Fruit fly (Drosophila melanogaster) whole organism, wandering third instar larva: ENCODE results near the gene Dlc90F.

Source experiments
- Abd-B ChIP-seq: fragments of >200 bp; optimal IDR thresholded peaks from 2 replicates; lab custom pipeline; 2017; ENCODE audit warnings: missing biosample characterization, missing genetic modification characterization
- CG32264 ChIP-seq: fragments of 200-800 bp; sonication (Bioruptor generic); optimal IDR thresholded peaks from 2 replicates; lab custom pipeline; 2016; ENCODE audit warnings: missing biosample characterization, missing genetic modification characterization
- CG9705 ChIP-seq: fragments of 200-800 bp; sonication (Bioruptor generic); optimal IDR thresholded peaks from 2 replicates; lab custom pipeline; 2018; ENCODE audit warnings: missing biosample characterization, mild to moderate bottlenecking, missing genetic modification characterization
- CrebA ChIP-seq: fragments of 200-800 bp; sonication (Bioruptor generic); optimal IDR thresholded peaks from 2 replicates; lab custom pipeline; 2016; ENCODE audit warnings: missing biosample characterization, mild to moderate bottlenecking, missing genetic modification characterization, borderline replicate concordance
- Dif ChIP-seq: fragments of 200-275, 200-300 bp; sonication (Bioruptor generic); optimal IDR thresholded peaks from 2 replicates; lab custom pipeline; 2018; ENCODE audit warnings: missing biosample characterization, missing genetic modification characterization; ENCODE audit not compliant: partially characterized antibody
- GATAd ChIP-seq: sonication (Bioruptor generic); optimal IDR thresholded peaks from 2 replicates; lab custom pipeline; 2016; ENCODE audit warnings: missing biosample characterization, missing genetic modification characterization
- HLH106 ChIP-seq: fragments of 200-800 bp; optimal IDR thresholded peaks from 3 replicates; lab custom pipeline; 2019; ENCODE audit warnings: missing biosample characterization, mild to moderate bottlenecking, missing genetic modification characterization, moderate library complexity
- Hnf4 ChIP-seq: fragments of 200-800 bp; sonication (Bioruptor generic); optimal IDR thresholded peaks from 2 replicates; lab custom pipeline; 2016; ENCODE audit warnings: missing biosample characterization, mild to moderate bottlenecking, missing genetic modification characterization
- Hr78 ChIP-seq: fragments of >200 bp; optimal IDR thresholded peaks from 2 replicates; lab custom pipeline; 2017; ENCODE audit warnings: missing biosample characterization, missing genetic modification characterization
- Hr83 ChIP-seq: fragments of 200-300 bp; sonication (Bioruptor generic); optimal IDR thresholded peaks from 2 replicates; lab custom pipeline; 2016; ENCODE audit warnings: missing biosample characterization, mild to moderate bottlenecking, missing genetic modification characterization, moderate library complexity; ENCODE audit not compliant: poor library complexity, severe bottlenecking
- Jra ChIP-seq: sonication (Bioruptor generic); optimal IDR thresholded peaks from 2 replicates; lab custom pipeline; 2016; ENCODE audit warnings: missing biosample characterization, missing genetic modification characterization
- Mio ChIP-seq: sonication (Bioruptor generic); optimal IDR thresholded peaks from 2 replicates; lab custom pipeline; 2016; ENCODE audit warnings: missing biosample characterization, missing genetic modification characterization
- Myc ChIP-seq: fragments of >200 bp; optimal IDR thresholded peaks from 2 replicates; lab custom pipeline; 2017
- N ChIP-seq: fragments of >200 bp; optimal IDR thresholded peaks from 2 replicates; lab custom pipeline; 2018; ENCODE audit warnings: missing biosample characterization, missing external identifiers, missing genetic modification characterization
- OdsH ChIP-seq: fragments of 200-800 bp; sonication (Bioruptor generic); optimal IDR thresholded peaks from 2 replicates; lab custom pipeline; 2016; ENCODE audit warnings: missing biosample characterization, mild to moderate bottlenecking, missing genetic modification characterization
- Rel ChIP-seq, 2 experiments: fragments of 200-800 bp; sonication (Bioruptor generic) in 1 of 2; optimal IDR thresholded peaks; 2 replicates in 1 of 2; 3 replicates in 1 of 2; lab custom pipeline; 2016 to 2019; ENCODE audit warnings: mild to moderate bottlenecking in 2 of 2, missing biosample characterization in 2 of 2, missing genetic modification characterization in 2 of 2, moderate library complexity in 1 of 2
- Sp1 ChIP-seq: fragments of 200-800 bp; sonication (Bioruptor generic); optimal IDR thresholded peaks from 3 replicates; lab custom pipeline; 2019; ENCODE audit warnings: missing biosample characterization, mild to moderate bottlenecking, missing genetic modification characterization, moderate library complexity
- Vsx2 ChIP-seq: fragments of 200-300, 225-300 bp; sonication (Bioruptor generic); optimal IDR thresholded peaks from 2 replicates; lab custom pipeline; 2018; ENCODE audit warnings: missing biosample characterization, missing genetic modification characterization; ENCODE audit not compliant: partially characterized antibody
- br ChIP-seq: fragments of 200-800 bp; sonication (Bioruptor generic); optimal IDR thresholded peaks from 2 replicates; lab custom pipeline; 2016; ENCODE audit warnings: missing biosample characterization, missing genetic modification characterization
- brk ChIP-seq: fragments of 200-800 bp; sonication (Bioruptor generic); optimal IDR thresholded peaks from 2 replicates; lab custom pipeline; 2016; ENCODE audit warnings: missing biosample characterization, mild to moderate bottlenecking, missing genetic modification characterization
- dl ChIP-seq, 2 experiments: fragments of 175-275, 200-275 bp in 1 of 2; fragments of 200-275 bp in 1 of 2; sonication (Bioruptor generic); optimal IDR thresholded peaks; lab custom pipeline; 2018; ENCODE audit warnings: mild to moderate bottlenecking in 2 of 2, missing biosample characterization in 2 of 2, missing genetic modification characterization in 2 of 2, moderate library complexity in 2 of 2; ENCODE audit not compliant: partially characterized antibody in 2 of 2, insufficient read depth in 1 of 2
- dmrt93B ChIP-seq: fragments of 200-800 bp; sonication (Bioruptor generic); optimal IDR thresholded peaks from 2 replicates; lab custom pipeline; 2018; ENCODE audit warnings: missing biosample characterization, mild to moderate bottlenecking, missing genetic modification characterization
- dsf ChIP-seq: sonication (Bioruptor generic); optimal IDR thresholded peaks from 2 replicates; lab custom pipeline; 2016; ENCODE audit warnings: missing biosample characterization, missing genetic modification characterization, borderline replicate concordance
- ey ChIP-seq: fragments of 200-800 bp; sonication (Bioruptor generic); optimal IDR thresholded peaks from 2 replicates; lab custom pipeline; 2016; ENCODE audit warnings: missing biosample characterization, missing genetic modification characterization
- foxo ChIP-seq, 2 experiments: fragments of 200-800 bp; sonication (Bioruptor generic); optimal IDR thresholded peaks; 2 replicates in 1 of 2; 3 replicates in 1 of 2; lab custom pipeline; 2016 to 2017; ENCODE audit warnings: missing biosample characterization in 2 of 2, missing genetic modification characterization in 2 of 2
- fru ChIP-seq: fragments of 200-800 bp; sonication (Bioruptor generic); optimal IDR thresholded peaks from 3 replicates; lab custom pipeline; 2016; ENCODE audit warnings: missing biosample characterization, mild to moderate bottlenecking, missing genetic modification characterization
- h ChIP-seq: fragments of 200-800 bp; sonication (Bioruptor generic); optimal IDR thresholded peaks from 3 replicates; lab custom pipeline; 2016; ENCODE audit warnings: missing biosample characterization, mild to moderate bottlenecking, missing genetic modification characterization
- jim ChIP-seq: fragments of 175-275, 200-325 bp; sonication (Bioruptor generic); optimal IDR thresholded peaks from 2 replicates; lab custom pipeline; 2016; ENCODE audit warnings: missing biosample characterization, mild to moderate bottlenecking, missing genetic modification characterization
- lola ChIP-seq: fragments of >200 bp; optimal IDR thresholded peaks from 2 replicates; lab custom pipeline; 2017; ENCODE audit warnings: missing biosample characterization, missing genetic modification characterization
- pan ChIP-seq: fragments of >200 bp; optimal IDR thresholded peaks from 2 replicates; lab custom pipeline; 2017
- psq ChIP-seq: fragments of 200-800 bp; sonication (Bioruptor generic); optimal IDR thresholded peaks from 3 replicates; lab custom pipeline; 2017; ENCODE audit warnings: missing biosample characterization, mild to moderate bottlenecking, missing genetic modification characterization, moderate library complexity
- rgr ChIP-seq: fragments of 200-800 bp; sonication (Bioruptor generic); optimal IDR thresholded peaks from 3 replicates; lab custom pipeline; 2016; ENCODE audit warnings: missing biosample characterization, mild to moderate bottlenecking, missing genetic modification characterization
- sage ChIP-seq: fragments of 200-800 bp; sonication (Bioruptor generic); optimal IDR thresholded peaks from 2 replicates; lab custom pipeline; 2016; ENCODE audit warnings: missing biosample characterization, mild to moderate bottlenecking, missing genetic modification characterization
- sv ChIP-seq: fragments of 200-800 bp; sonication (Bioruptor generic); optimal IDR thresholded peaks from 3 replicates; lab custom pipeline; 2016; ENCODE audit warnings: missing biosample characterization, missing genetic modification characterization
- usp ChIP-seq: fragments of >200 bp; optimal IDR thresholded peaks from 2 replicates; lab custom pipeline; 2017; ENCODE audit warnings: missing biosample characterization, missing genetic modification characterization

The Dlc90F gene

DNA sequence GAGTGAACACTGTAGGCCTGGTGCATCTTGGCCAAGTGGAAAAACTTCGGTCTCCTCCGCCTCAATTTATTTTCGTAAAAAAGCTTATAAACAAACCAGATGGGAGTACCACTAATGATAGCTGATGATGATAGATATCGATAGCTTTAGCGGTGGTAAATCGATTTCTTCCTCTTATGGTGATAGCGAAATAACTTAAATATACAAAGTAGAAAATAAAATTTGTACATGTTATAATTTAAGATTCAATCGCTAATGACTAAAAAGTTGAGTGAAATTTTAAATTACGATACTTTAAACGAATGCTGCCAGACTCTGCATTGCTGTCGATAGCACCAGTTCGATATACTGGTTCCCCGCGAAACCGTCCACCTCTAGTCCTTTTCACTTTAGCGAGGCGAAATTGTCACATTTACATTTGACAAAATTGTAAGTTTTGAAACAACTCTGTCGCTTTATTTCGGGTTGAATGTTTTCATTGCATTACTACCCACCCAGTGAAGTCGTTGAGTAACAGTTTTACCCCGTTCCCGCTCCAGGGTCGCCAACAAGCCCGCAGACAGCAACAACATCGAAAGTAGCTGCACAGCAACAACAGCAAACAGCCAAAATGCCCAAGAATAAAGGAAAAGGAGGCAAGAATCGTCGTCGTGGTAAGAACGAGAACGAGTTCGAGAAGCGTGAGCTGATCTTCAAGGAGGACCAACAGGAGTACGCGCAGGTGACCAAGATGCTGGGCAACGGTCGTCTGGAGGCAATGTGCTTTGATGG lies 24.5 kb upstream of the Dlc90F start, which contains the start of the genes Vps39 and eIF1A (continued):
- TF ChIP-seq Hr78 (GFP tag; lab: Kevin White, UChicago) (no peak), rgr (no peak), dl (GFP tag; optimal IDR thresholded peaks at IDR 0.05; lab: Kevin White, UChicago; ENCODE audit: insufficient read depth in 1 of 2, partially characterized antibody in 2 of 2) (no peak), br (GFP tag; lab: Kevin White, UChicago) (peak; percentile 47), CG32264 (GFP tag; lab: Kevin White, UChicago) (no peak), h (GFP tag; lab: Kevin White, UChicago) (no peak), Mio (GFP tag; lab: Kevin White, UChicago) (no peak), OdsH (GFP tag; lab: Kevin White, UChicago) (no peak)
- TF ChIP-seq, all 38 proteins: peak for 8

DNA sequence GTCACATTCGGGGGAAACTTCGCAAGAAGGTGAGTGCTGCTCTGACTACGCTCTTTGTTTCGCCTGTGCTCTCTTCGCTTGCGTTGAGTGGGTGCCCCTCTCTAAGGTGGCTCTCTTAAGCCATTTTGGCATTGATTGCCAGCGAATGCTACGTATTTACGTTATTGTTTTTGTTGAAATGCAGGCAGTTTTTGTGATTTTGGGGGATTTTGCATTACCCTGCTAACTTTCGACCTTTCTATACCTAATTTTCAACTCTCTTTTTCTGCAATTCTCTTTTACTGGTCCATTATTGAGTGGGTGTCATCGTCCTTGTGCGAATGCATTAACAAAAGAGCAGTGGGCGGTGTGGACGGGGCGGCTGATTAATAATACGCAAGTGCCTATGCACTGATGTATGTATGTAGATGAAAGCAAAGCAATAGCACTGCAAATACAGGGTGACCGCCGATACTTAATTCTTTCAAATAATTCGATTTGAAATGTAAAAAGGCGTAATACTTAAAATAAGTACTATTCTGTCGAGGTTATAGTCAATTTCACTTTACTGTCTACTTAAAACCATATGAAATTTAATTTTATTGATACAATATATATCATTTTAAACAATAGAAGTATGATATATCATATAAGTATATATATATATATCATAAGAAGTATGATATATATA lies 23.8 kb upstream of the Dlc90F start:
- TF ChIP-seq h (GFP tag; lab: Kevin White, UChicago) = no peak
- TF ChIP-seq pan (lab: Kevin White, UChicago) = no peak
- TF ChIP-seq dmrt93B (GFP tag; lab: Kevin White, UChicago) = no peak
- TF ChIP-seq CrebA = no peak
- TF ChIP-seq CG32264 (GFP tag; lab: Kevin White, UChicago) = no peak
- TF ChIP-seq GATAd (GFP tag; lab: Kevin White, UChicago) = no peak
- no peak for TF ChIP-seq brk (GFP tag; lab: Kevin White, UChicago)
- TF ChIP-seq psq = peak; percentile 38
- TF ChIP-seq N (GFP tag; lab: Kevin White, UChicago) = no peak
- no peak for TF ChIP-seq Hr83
- TF ChIP-seq CG9705 (GFP tag; lab: Kevin White, UChicago) = no peak
- no peak for TF ChIP-seq Hr78 (GFP tag; lab: Kevin White, UChicago)
- TF ChIP-seq dsf = no peak
- no peak for TF ChIP-seq Jra (GFP tag; lab: Kevin White, UChicago)
- TF ChIP-seq lola (GFP tag; lab: Kevin White, UChicago) = no peak
- peak in 1 of 2 experiments; percentile 42 for TF ChIP-seq foxo (GFP tag; optimal IDR thresholded peaks at IDR 0.05; lab: Kevin White, UChicago)
- TF ChIP-seq sage (GFP tag; lab: Kevin White, UChicago) = peak; percentile 30
- no peak for TF ChIP-seq OdsH (GFP tag; lab: Kevin White, UChicago)
- TF ChIP-seq Myc (lab: Kevin White, UChicago) = no peak
- peak; percentile 19 for TF ChIP-seq HLH106 (tag; lab: Kevin White, UChicago)
- TF ChIP-seq dl (GFP tag; optimal IDR thresholded peaks at IDR 0.05; lab: Kevin White, UChicago; ENCODE audit: insufficient read depth in 1 of 2, partially characterized antibody in 2 of 2) = peak; percentile 79 to 92
- TF ChIP-seq sv (GFP tag; lab: Kevin White, UChicago) = no peak
- TF ChIP-seq br (GFP tag; lab: Kevin White, UChicago) = no peak
- TF ChIP-seq Mio (GFP tag; lab: Kevin White, UChicago) = no peak
- TF ChIP-seq Abd-B (GFP tag; lab: Kevin White, UChicago) = no peak
- TF ChIP-seq ey = no peak
- peak; percentile 10 for TF ChIP-seq rgr
- no peak for TF ChIP-seq fru (GFP tag; lab: Kevin White, UChicago)
- TF ChIP-seq Sp1 (GFP tag; lab: Kevin White, UChicago) = no peak
- peak; percentile 35 for TF ChIP-seq Rel (GFP tag; optimal IDR thresholded peaks at IDR 0.05; lab: Kevin White, UChicago)
- TF ChIP-seq Rel (tag; optimal IDR thresholded peaks at IDR 0.05; lab: Kevin White, UChicago) = peak; percentile 96
- TF ChIP-seq usp (GFP tag; lab: Kevin White, UChicago) = no peak
- TF ChIP-seq Hnf4 (GFP tag; lab: Kevin White, UChicago) = no peak
- TF ChIP-seq jim = no peak
- peak; percentile 92 for TF ChIP-seq Dif (GFP tag; lab: Kevin White, UChicago)
- TF ChIP-seq Vsx2 (GFP tag; lab: Kevin White, UChicago) = no peak
